Worm (Caenorhabditis elegans) whole organism, L1 larva: ENCODE results near the gene srsx-14.

Experiments used
- C04F5.9 ChIP-seq: sonication (generic microtip); optimal IDR thresholded peaks from 2 replicates; lab custom pipeline; 2016; ENCODE audit warnings: missing genetic modification characterization, missing compliant biosample characterization
- F16B12.6 ChIP-seq: fragments of 150-350 bp; optimal IDR thresholded peaks from 2 replicates; lab custom pipeline; 2014; ENCODE audit warnings: missing biosample characterization, missing genetic modification characterization
- ama-1 ChIP-seq: fragments of 150-350 bp; optimal IDR thresholded peaks from 2 replicates; lab custom pipeline; 2014
- ceh-8 ChIP-seq: fragments of 200-800 bp; sonication (Bioruptor generic); optimal IDR thresholded peaks from 2 replicates; lab custom pipeline; 2018; ENCODE audit warnings: mild to moderate bottlenecking, missing genetic modification characterization, moderate library complexity, missing compliant biosample characterization
- dpl-1 ChIP-seq, 3 experiments: fragments of 150-350 bp in 2 of 3; sonication (generic microtip) in 1 of 3; optimal IDR thresholded peaks; 2 replicates each; lab custom pipeline; 2014 to 2017; ENCODE audit warnings: missing biosample characterization in 3 of 3, missing genetic modification characterization in 3 of 3, missing genetic modification reagents in 3 of 3
- nhr-11 ChIP-seq: fragments of 150-350 bp; optimal IDR thresholded peaks from 2 replicates; lab custom pipeline; 2014; ENCODE audit warnings: missing biosample characterization, missing genetic modification characterization
- nhr-12 ChIP-seq: sonication (generic microtip); optimal IDR thresholded peaks from 2 replicates; lab custom pipeline; 2017; ENCODE audit warnings: missing biosample characterization, missing genetic modification characterization
- pax-3 ChIP-seq: fragments of 200-800 bp; sonication (Bioruptor generic); optimal IDR thresholded peaks from 2 replicates; lab custom pipeline; 2018; ENCODE audit warnings: mild to moderate bottlenecking, missing genetic modification characterization, moderate library complexity, missing compliant biosample characterization
- skn-1 ChIP-seq: fragments of 150-350 bp; optimal IDR thresholded peaks from 2 replicates; lab custom pipeline; 2014; ENCODE audit warnings: missing biosample characterization, missing genetic modification characterization
- tbx-2 ChIP-seq: sonication (generic microtip); optimal IDR thresholded peaks from 2 replicates; lab custom pipeline; 2016; ENCODE audit warnings: missing genetic modification characterization, missing compliant biosample characterization

ce11 chrIV:5654693-5655092 is 27.7 kb upstream of the srsx-14 start:
- no peak for TF ChIP-seq pax-3
- TF ChIP-seq ceh-8 (GFP tag; lab: Kevin White, UChicago) = no peak
- TF ChIP-seq F16B12.6 (tag; lab: Kevin White, UChicago) = no peak
- no peak for TF ChIP-seq nhr-12
- TF ChIP-seq dpl-1 (GFP tag; optimal IDR thresholded peaks at IDR 0.05; lab: Kevin White, UChicago) = no peak
- no peak for TF ChIP-seq nhr-11 (tag; lab: Kevin White, UChicago)
- TF ChIP-seq tbx-2 (tag; lab: Kevin White, UChicago) = no peak
- TF ChIP-seq C04F5.9 = no peak
- TF ChIP-seq ama-1 (lab: Kevin White, UChicago) = no peak
- TF ChIP-seq skn-1 (tag; lab: Kevin White, UChicago) = no peak
